Fruit fly (Drosophila melanogaster) whole organism, embryonic: ENCODE results near the gene CG15286.

Experiments
- Bdp1 ChIP-seq: fragments of 200-800 bp; sonication (Bioruptor generic); optimal IDR thresholded peaks from 3 replicates; lab custom pipeline; 2016; ENCODE audit warnings: missing biosample characterization, missing genetic modification characterization
- CG12155 ChIP-seq: fragments of 200-800 bp; sonication (Bioruptor generic); optimal IDR thresholded peaks from 3 replicates; lab custom pipeline; 2016; ENCODE audit warnings: missing biosample characterization, missing genetic modification characterization
- CG12219 ChIP-seq: fragments of 200-800 bp; sonication (Bioruptor generic); optimal IDR thresholded peaks from 3 replicates; lab custom pipeline; 2018; ENCODE audit warnings: missing biosample characterization, mild to moderate bottlenecking, missing genetic modification characterization
- CG12942 ChIP-seq: fragments of 200-800 bp; sonication (Bioruptor generic); optimal IDR thresholded peaks from 3 replicates; lab custom pipeline; 2016; ENCODE audit warnings: missing biosample characterization, missing genetic modification characterization
- CG13296 ChIP-seq: fragments of 200-800 bp; sonication (Bioruptor generic); optimal IDR thresholded peaks from 3 replicates; lab custom pipeline; 2018; ENCODE audit warnings: missing biosample characterization, mild to moderate bottlenecking, missing genetic modification characterization
- CG13424 ChIP-seq: fragments of 200-800 bp; sonication (Bioruptor generic); optimal IDR thresholded peaks from 2 replicates; lab custom pipeline; 2019; ENCODE audit warnings: missing biosample characterization, mild to moderate bottlenecking, missing genetic modification characterization, moderate library complexity
- CG15269 ChIP-seq: fragments of 200-800 bp; sonication (Bioruptor generic); optimal IDR thresholded peaks from 2 replicates; lab custom pipeline; 2018; ENCODE audit warnings: missing biosample characterization, mild to moderate bottlenecking, missing genetic modification characterization, moderate library complexity
- CG16815 ChIP-seq: fragments of 200-800 bp; sonication (Bioruptor generic); optimal IDR thresholded peaks from 3 replicates; lab custom pipeline; 2017; ENCODE audit warnings: missing biosample characterization, mild to moderate bottlenecking, missing genetic modification characterization
- CG17361 ChIP-seq: fragments of 200-800 bp; sonication (Bioruptor generic); IDR thresholded peaks from 3 replicates; pipeline ENCODE4 v1.3.6; 2022; ENCODE audit warnings: missing biosample characterization, missing genetic modification characterization
- CG17612 ChIP-seq: fragments of 200-800 bp; sonication (Bioruptor generic); IDR thresholded peaks from 2 replicates; pipeline ENCODE4 v1.3.6; 2022; ENCODE audit warnings: missing biosample characterization, missing genetic modification characterization
- CG2116 ChIP-seq: fragments of 200-800 bp; sonication (Bioruptor generic); optimal IDR thresholded peaks from 3 replicates; lab custom pipeline; 2018; ENCODE audit warnings: missing biosample characterization, mild to moderate bottlenecking, missing genetic modification characterization
- CG30431 ChIP-seq: fragments of 200-800 bp; sonication (Bioruptor generic); optimal IDR thresholded peaks from 2 replicates; lab custom pipeline; 2017; ENCODE audit warnings: missing biosample characterization, missing genetic modification characterization
- CG3065 ChIP-seq: fragments of 200-800 bp; sonication (Bioruptor generic); optimal IDR thresholded peaks from 2 replicates; lab custom pipeline; 2016; ENCODE audit warnings: missing biosample characterization, missing genetic modification characterization
- CG31388 ChIP-seq: fragments of 200-800 bp; sonication (Bioruptor generic); optimal IDR thresholded peaks from 2 replicates; lab custom pipeline; 2016; ENCODE audit warnings: missing biosample characterization, missing genetic modification characterization
- CG32532 ChIP-seq: fragments of 200-800 bp; sonication (Bioruptor generic); IDR thresholded peaks from 2 replicates; pipeline ENCODE4 v1.3.6; 2022; ENCODE audit warnings: missing biosample characterization, missing genetic modification characterization
- CG3838 ChIP-seq: fragments of 200-800 bp; sonication (Bioruptor generic); optimal IDR thresholded peaks from 3 replicates; lab custom pipeline; 2016; ENCODE audit warnings: missing biosample characterization, missing genetic modification characterization
- CG4424 ChIP-seq: fragments of 200-800 bp; sonication (Bioruptor generic); optimal IDR thresholded peaks from 3 replicates; lab custom pipeline; 2016; ENCODE audit warnings: missing biosample characterization, missing genetic modification characterization
- CG4820 ChIP-seq: fragments of 200-800 bp; sonication (Bioruptor generic); optimal IDR thresholded peaks from 3 replicates; lab custom pipeline; 2016; ENCODE audit warnings: missing biosample characterization, missing genetic modification characterization
- CG6254 ChIP-seq: fragments of 200-800 bp; sonication (Bioruptor generic); optimal IDR thresholded peaks from 3 replicates; lab custom pipeline; 2017; ENCODE audit warnings: mild to moderate bottlenecking, missing biosample characterization, missing genetic modification reagents, missing genetic modification characterization
- CG7556 ChIP-seq: fragments of 200-800 bp; sonication (Bioruptor generic); optimal IDR thresholded peaks from 2 replicates; lab custom pipeline; 2017; ENCODE audit warnings: missing biosample characterization, mild to moderate bottlenecking, missing genetic modification characterization
- CG8765 ChIP-seq: fragments of 200-800 bp; sonication (Bioruptor generic); IDR thresholded peaks from 2 replicates; pipeline ENCODE4 v1.3.6; 2022; ENCODE audit warnings: missing biosample characterization, missing genetic modification characterization
- CG8924 ChIP-seq: fragments of 200-800 bp; optimal IDR thresholded peaks from 3 replicates; lab custom pipeline; 2019; ENCODE audit warnings: missing biosample characterization, mild to moderate bottlenecking, missing genetic modification characterization, moderate library complexity
- CG9817 ChIP-seq: fragments of 200-800 bp; sonication (Bioruptor generic); optimal IDR thresholded peaks from 2 replicates; lab custom pipeline; 2018; ENCODE audit warnings: missing biosample characterization, mild to moderate bottlenecking, missing genetic modification characterization, moderate library complexity
- D19A ChIP-seq: fragments of 200-800 bp; optimal IDR thresholded peaks from 3 replicates; lab custom pipeline; 2019; ENCODE audit warnings: missing biosample characterization, mild to moderate bottlenecking, missing genetic modification characterization, moderate library complexity
- Ets97D ChIP-seq: fragments of 200-800 bp; sonication (Bioruptor generic); optimal IDR thresholded peaks from 3 replicates; lab custom pipeline; 2016; ENCODE audit warnings: missing biosample characterization, missing genetic modification characterization
- Fer3 ChIP-seq: fragments of 200-800 bp; sonication (Bioruptor generic); optimal IDR thresholded peaks from 2 replicates; lab custom pipeline; 2018; ENCODE audit warnings: missing biosample characterization, mild to moderate bottlenecking, missing genetic modification characterization, moderate library complexity
- HHEX ChIP-seq: fragments of 200-800 bp; sonication (Bioruptor generic); optimal IDR thresholded peaks from 3 replicates; lab custom pipeline; 2017; ENCODE audit warnings: missing biosample characterization, mild to moderate bottlenecking, missing genetic modification characterization, missing genetic modification reagents
- Sox102F ChIP-seq: fragments of 200-800 bp; sonication (Bioruptor generic); optimal IDR thresholded peaks from 2 replicates; lab custom pipeline; 2018; ENCODE audit warnings: missing biosample characterization, mild to moderate bottlenecking, missing genetic modification characterization, moderate library complexity
- Spps ChIP-seq: fragments of 200-800 bp; sonication (Bioruptor generic); optimal IDR thresholded peaks from 2 replicates; lab custom pipeline; 2018; ENCODE audit warnings: missing biosample characterization, mild to moderate bottlenecking, missing genetic modification characterization
- ac ChIP-seq: fragments of 200-800 bp; sonication (Bioruptor generic); optimal IDR thresholded peaks from 3 replicates; lab custom pipeline; 2017; ENCODE audit warnings: missing biosample characterization, mild to moderate bottlenecking, missing genetic modification characterization
- ara ChIP-seq: fragments of 200-800 bp; sonication (Bioruptor generic); IDR thresholded peaks from 2 replicates; pipeline ENCODE4 v1.3.6; 2022; ENCODE audit warnings: missing biosample characterization, missing genetic modification characterization
- ato ChIP-seq: fragments of 200-800 bp; sonication (Bioruptor generic); IDR thresholded peaks from 2 replicates; pipeline ENCODE4 v1.3.6; 2022; ENCODE audit warnings: missing biosample characterization, missing genetic modification characterization; ENCODE audit not compliant: partially characterized antibody
- dmrt99B ChIP-seq: fragments of 200-800 bp; sonication (Bioruptor generic); optimal IDR thresholded peaks from 2 replicates; lab custom pipeline; 2018; ENCODE audit warnings: missing biosample characterization, mild to moderate bottlenecking, missing genetic modification characterization, moderate library complexity
- dpn ChIP-seq, 2 experiments: fragments of 200-800 bp; sonication (Bioruptor generic); optimal IDR thresholded peaks; 3 replicates each; lab custom pipeline; 2016; ENCODE audit warnings: missing biosample characterization in 2 of 2, missing genetic modification characterization in 2 of 2
- esg ChIP-seq: fragments of 200-800 bp; sonication (Bioruptor generic); conservative IDR thresholded peaks from 2 replicates; pipeline ENCODE4 v1.3.6; 2022; ENCODE audit warnings: missing biosample characterization, missing genetic modification characterization
- ftz-f1 ChIP-seq: fragments of 200-800 bp; sonication (Bioruptor generic); optimal IDR thresholded peaks from 2 replicates; lab custom pipeline; 2016; ENCODE audit warnings: missing biosample characterization, missing genetic modification characterization
- gcm2 ChIP-seq: fragments of 200-800 bp; sonication (Bioruptor generic); optimal IDR thresholded peaks from 2 replicates; lab custom pipeline; 2016; ENCODE audit warnings: missing biosample characterization, missing genetic modification characterization
- gem ChIP-seq: fragments of 200-800 bp; sonication (Bioruptor generic); optimal IDR thresholded peaks from 2 replicates; lab custom pipeline; 2019; ENCODE audit warnings: missing biosample characterization, mild to moderate bottlenecking, missing genetic modification characterization, moderate library complexity
- jigr1 ChIP-seq: fragments of 200-800 bp; sonication (Bioruptor generic); IDR thresholded peaks from 3 replicates; pipeline ENCODE4 v1.3.6; 2022; ENCODE audit warnings: missing biosample characterization, missing genetic modification characterization
- klu ChIP-seq: fragments of 200-800 bp; sonication (Bioruptor generic); IDR thresholded peaks from 2 replicates; pipeline ENCODE4 v1.3.6; 2022; ENCODE audit warnings: missing biosample characterization, missing genetic modification characterization
- lov ChIP-seq, 2 experiments: fragments of 200-800 bp in 1 of 2; fragments of >200 bp in 1 of 2; sonication (Bioruptor generic) in 1 of 2; IDR thresholded peaks in 1 of 2; optimal IDR thresholded peaks in 1 of 2; 2 replicates in 1 of 2; 3 replicates in 1 of 2; pipeline versions ENCODE4 v1.3.6 to Lab custom; 2017 to 2022; ENCODE audit warnings: missing biosample characterization in 1 of 2, missing genetic modification characterization in 1 of 2
- maf-S ChIP-seq: fragments of 200-800 bp; sonication (Bioruptor generic); optimal IDR thresholded peaks from 2 replicates; lab custom pipeline; 2016; ENCODE audit warnings: missing biosample characterization, missing genetic modification characterization
- onecut ChIP-seq: fragments of 200-800 bp; sonication (Bioruptor generic); IDR thresholded peaks from 2 replicates; pipeline ENCODE4 v1.3.6; 2022; ENCODE audit warnings: missing biosample characterization, missing genetic modification characterization
- peb ChIP-seq: fragments of 200-800 bp; sonication (Bioruptor generic); IDR thresholded peaks from 2 replicates; pipeline ENCODE4 v1.3.6; 2022; ENCODE audit warnings: missing biosample characterization, missing genetic modification characterization
- seq ChIP-seq: fragments of 200-800 bp; sonication (Bioruptor generic); IDR thresholded peaks from 2 replicates; pipeline ENCODE4 v1.3.6; 2022; ENCODE audit warnings: missing biosample characterization, missing genetic modification characterization
- sob ChIP-seq: fragments of 200-800 bp; sonication (Bioruptor generic); IDR thresholded peaks from 2 replicates; pipeline ENCODE4 v1.3.6; 2022; ENCODE audit warnings: missing biosample characterization, missing genetic modification characterization
- tap ChIP-seq: fragments of 200-800 bp; optimal IDR thresholded peaks from 3 replicates; lab custom pipeline; 2019; ENCODE audit warnings: missing biosample characterization, mild to moderate bottlenecking, missing genetic modification characterization, moderate library complexity
- tll ChIP-seq, 2 experiments: fragments of 200-800 bp in 1 of 2; fragments of >200 bp in 1 of 2; sonication (Bioruptor generic) in 1 of 2; optimal IDR thresholded peaks; 2 replicates each; lab custom pipeline; 2017 to 2019; ENCODE audit warnings: missing biosample characterization in 2 of 2, missing genetic modification characterization in 2 of 2, mild to moderate bottlenecking in 1 of 2, moderate library complexity in 1 of 2
- trh ChIP-seq: fragments of 200-800 bp; sonication (Bioruptor generic); optimal IDR thresholded peaks from 2 replicates; lab custom pipeline; 2016; ENCODE audit warnings: missing biosample characterization, missing genetic modification characterization
- twi ChIP-seq: fragments of 200-800 bp; optimal IDR thresholded peaks from 2 replicates; lab custom pipeline; 2019; ENCODE audit warnings: missing biosample characterization, mild to moderate bottlenecking, missing genetic modification characterization, moderate library complexity

The CG15286 gene

DNA sequence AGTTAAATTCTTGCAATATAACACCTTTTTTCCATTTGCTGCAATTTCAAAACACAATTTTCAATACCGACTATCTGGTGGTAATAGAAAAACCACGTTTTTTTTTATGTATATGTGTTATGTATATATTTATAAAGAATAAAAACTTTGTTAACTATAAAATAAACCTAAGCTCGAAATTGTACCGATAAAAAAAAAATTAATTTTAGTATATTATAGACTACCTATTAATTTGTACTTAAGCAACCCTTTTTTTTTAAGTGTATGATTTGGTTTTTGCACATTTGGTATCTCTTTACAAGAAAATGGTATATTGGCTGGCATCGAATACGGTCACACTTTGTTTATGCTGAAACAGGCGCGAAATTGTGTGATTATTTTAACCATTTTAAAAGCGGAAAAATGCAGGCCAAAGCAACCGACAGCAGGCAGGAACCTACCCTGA lies 23.7 kb downstream of the CG15286 start, which contains the start of gene spel1 (continued):
- no peak for TF ChIP-seq ftz-f1 (GFP tag; lab: Kevin White, UChicago)
- TF ChIP-seq esg (GFP tag; lab: Robert Waterston, UW) = peak; percentile 48; the same call in 1 of the 2 replicates
- TF ChIP-seq CG12942 (GFP tag; lab: Kevin White, UChicago) = peak; percentile 51
- peak; percentile 41 to 74 for TF ChIP-seq dpn (GFP tag; optimal IDR thresholded peaks at IDR 0.05; lab: Kevin White, UChicago)
- TF ChIP-seq CG17612 (GFP tag; lab: Robert Waterston, UW) = peak; percentile 46; the same call in 1 of the 2 replicates
- TF ChIP-seq klu (GFP tag; lab: Robert Waterston, UW) = peak; percentile 54; the same call in 1 of the 2 replicates
- peak; percentile 11 for TF ChIP-seq CG3065 (GFP tag; lab: Kevin White, UChicago)
- no peak for TF ChIP-seq CG30431 (GFP tag; lab: Kevin White, UChicago)
- peak; percentile 81 for TF ChIP-seq ara
- TF ChIP-seq Ets97D (GFP tag; lab: Kevin White, UChicago) = peak; percentile 51
- peak; percentile 46 for TF ChIP-seq twi (tag; lab: Kevin White, UChicago)
- peak; percentile 81 for TF ChIP-seq Fer3 (tag; lab: Kevin White, UChicago)
- TF ChIP-seq gcm2 (GFP tag; lab: Kevin White, UChicago) = no peak
- peak; percentile 91 for TF ChIP-seq CG32532
- peak; percentile 70 for TF ChIP-seq CG12155 (GFP tag; lab: Kevin White, UChicago)
- TF ChIP-seq Bdp1 = no peak
- no peak for TF ChIP-seq ato
- peak; percentile 75 for TF ChIP-seq tap
- peak; percentile 86 for TF ChIP-seq dmrt99B (tag; lab: Kevin White, UChicago)
- peak; percentile 31 for TF ChIP-seq CG16815 (GFP tag; lab: Kevin White, UChicago)
- peak; percentile 82 for TF ChIP-seq D19A
- peak; percentile 22 for TF ChIP-seq CG31388
- peak; percentile 86 for TF ChIP-seq CG8924 (tag; lab: Kevin White, UChicago)
- peak; percentile 23 for TF ChIP-seq CG12219 (GFP tag; lab: Kevin White, UChicago)
- peak; percentile 80 for TF ChIP-seq CG7556 (GFP tag; lab: Kevin White, UChicago)
- TF ChIP-seq CG2116 (GFP tag; lab: Kevin White, UChicago) = peak; percentile 48
- TF ChIP-seq maf-S (GFP tag; lab: Kevin White, UChicago) = peak; percentile 8
- TF ChIP-seq sob (GFP tag; lab: Robert Waterston, UW) = peak; percentile 74
- peak; percentile 83 for TF ChIP-seq CG13296
- TF ChIP-seq lov (optimal IDR thresholded peaks at IDR 0.05; lab: Kevin White, UChicago) = no peak
- peak; percentile 30; the same call in 1 of the 3 replicates for TF ChIP-seq lov (GFP tag; IDR thresholded peaks at IDR 0.05; lab: Robert Waterston, UW)
- peak; percentile 90 for TF ChIP-seq CG17361 (GFP tag; lab: Robert Waterston, UW)
- peak; percentile 49; the same call in 1 of the 2 replicates for TF ChIP-seq seq (GFP tag; lab: Robert Waterston, UW)
- 0 out of 3 replicates have a peak, but pooled peaks have one; percentile 11 for TF ChIP-seq jigr1
- peak; percentile 63; the same call in 1 of the 2 replicates for TF ChIP-seq CG8765 (GFP tag; lab: Robert Waterston, UW)
- peak; percentile 21; the same call in 1 of the 2 replicates for TF ChIP-seq onecut (GFP tag; lab: Robert Waterston, UW)
- TF ChIP-seq tll (GFP tag; optimal IDR thresholded peaks at IDR 0.05; lab: Kevin White, UChicago) = no peak
- TF ChIP-seq CG6254 (GFP tag; lab: Kevin White, UChicago) = peak; percentile 69
- peak; percentile 94 for TF ChIP-seq gem
- TF ChIP-seq Spps (tag; lab: Kevin White, UChicago) = peak; percentile 81
- TF ChIP-seq peb = no peak
- TF ChIP-seq CG15269 (tag; lab: Kevin White, UChicago) = peak; percentile 88
- peak; percentile 53 for TF ChIP-seq trh (GFP tag; lab: Kevin White, UChicago)
- TF ChIP-seq CG13424 (tag; lab: Kevin White, UChicago) = peak; percentile 86
- peak; percentile 81 for TF ChIP-seq CG4424 (GFP tag; lab: Kevin White, UChicago)
- TF ChIP-seq ac (GFP tag; lab: Kevin White, UChicago) = no peak
- peak; percentile 25 for TF ChIP-seq HHEX (GFP tag; lab: Kevin White, UChicago)
- TF ChIP-seq CG9817 (tag; lab: Kevin White, UChicago) = peak; percentile 51
- peak; percentile 89 for TF ChIP-seq Sox102F (GFP tag; lab: Kevin White, UChicago)
- peak; percentile 59 for TF ChIP-seq CG4820 (GFP tag; lab: Kevin White, UChicago)
- TF ChIP-seq CG3838 (GFP tag; lab: Kevin White, UChicago) = peak; percentile 8
